Fruit fly (Drosophila melanogaster) whole organism, embryonic: ENCODE data around the gene cysu.

Source experiments
- Adf1 ChIP-seq: fragments of 200-800 bp; sonication (Bioruptor generic); IDR thresholded peaks from 2 replicates; pipeline ENCODE4 v1.3.6; 2022; ENCODE audit warnings: missing biosample characterization, missing genetic modification characterization
- Atf6 ChIP-seq: fragments of 200-800 bp; sonication (Bioruptor generic); IDR thresholded peaks from 2 replicates; pipeline ENCODE4 v1.3.6; 2022; ENCODE audit warnings: missing biosample characterization, missing genetic modification characterization
- CG1024 ChIP-seq: fragments of 200-800 bp; sonication (Bioruptor generic); IDR thresholded peaks from 2 replicates; pipeline ENCODE4 v1.3.6; 2022; ENCODE audit warnings: missing biosample characterization, missing genetic modification characterization
- CG10321 ChIP-seq: fragments of 200-800 bp; sonication (Bioruptor generic); IDR thresholded peaks from 2 replicates; pipeline ENCODE4 v1.3.6; 2022; ENCODE audit warnings: missing biosample characterization, missing genetic modification characterization
- CG10959 ChIP-seq: fragments of 200-800 bp; sonication (Bioruptor generic); IDR thresholded peaks from 2 replicates; pipeline ENCODE4 v1.3.6; 2022; ENCODE audit warnings: missing biosample characterization, missing genetic modification characterization
- CG11695 ChIP-seq: fragments of 200-800 bp; sonication (Bioruptor generic); IDR thresholded peaks from 3 replicates; pipeline ENCODE4 v1.3.6; 2022; ENCODE audit warnings: missing biosample characterization, missing genetic modification characterization
- CG11696 ChIP-seq: fragments of 200-800 bp; sonication (Bioruptor generic); IDR thresholded peaks from 2 replicates; pipeline ENCODE4 v1.3.6; 2022; ENCODE audit warnings: missing biosample characterization, missing genetic modification characterization
- CG12104 ChIP-seq: fragments of 200-800 bp; sonication (Bioruptor generic); optimal IDR thresholded peaks from 3 replicates; lab custom pipeline; 2016; ENCODE audit warnings: missing biosample characterization, missing genetic modification characterization
- CG12219 ChIP-seq: fragments of 200-800 bp; sonication (Bioruptor generic); optimal IDR thresholded peaks from 3 replicates; lab custom pipeline; 2018; ENCODE audit warnings: missing biosample characterization, mild to moderate bottlenecking, missing genetic modification characterization
- CG12744 ChIP-seq: fragments of 200-800 bp; sonication (Bioruptor generic); optimal IDR thresholded peaks from 2 replicates; lab custom pipeline; 2016; ENCODE audit warnings: missing biosample characterization, missing genetic modification characterization
- CG13775 ChIP-seq: fragments of 200-800 bp; sonication (Bioruptor generic); optimal IDR thresholded peaks from 3 replicates; lab custom pipeline; 2017; ENCODE audit warnings: missing biosample characterization, mild to moderate bottlenecking, missing genetic modification characterization
- CG13894 ChIP-seq: fragments of 200-800 bp; sonication (Bioruptor generic); optimal IDR thresholded peaks from 3 replicates; lab custom pipeline; 2018; ENCODE audit warnings: missing biosample characterization, mild to moderate bottlenecking, missing genetic modification characterization, moderate library complexity
- CG14050 ChIP-seq: fragments of 200-800 bp; sonication (Bioruptor generic); IDR thresholded peaks from 3 replicates; pipeline ENCODE4 v1.3.6; 2022; ENCODE audit warnings: missing biosample characterization, missing genetic modification characterization
- CG16779 ChIP-seq: fragments of 200-800 bp; sonication (Bioruptor generic); IDR thresholded peaks from 2 replicates; pipeline ENCODE4 v1.3.6; 2022; ENCODE audit warnings: missing biosample characterization, missing genetic modification characterization
- CG16815 ChIP-seq: fragments of 200-800 bp; sonication (Bioruptor generic); optimal IDR thresholded peaks from 3 replicates; lab custom pipeline; 2017; ENCODE audit warnings: missing biosample characterization, mild to moderate bottlenecking, missing genetic modification characterization
- CG17802 ChIP-seq: fragments of 200-800 bp; sonication (Bioruptor generic); optimal IDR thresholded peaks from 2 replicates; lab custom pipeline; 2018; ENCODE audit warnings: missing biosample characterization, mild to moderate bottlenecking, missing genetic modification characterization, moderate library complexity
- CG1832 ChIP-seq: fragments of 200-800 bp; sonication (Bioruptor generic); optimal IDR thresholded peaks from 2 replicates; lab custom pipeline; 2017; ENCODE audit warnings: missing biosample characterization, mild to moderate bottlenecking, missing genetic modification characterization, inconsistent platforms
- CG2199 ChIP-seq: fragments of 200-800 bp; sonication (Bioruptor generic); IDR thresholded peaks from 3 replicates; pipeline ENCODE4 v1.3.6; 2022; ENCODE audit warnings: missing biosample characterization, missing genetic modification characterization
- CG2678 ChIP-seq: fragments of 200-800 bp; sonication (Bioruptor generic); optimal IDR thresholded peaks from 3 replicates; lab custom pipeline; 2019; ENCODE audit warnings: missing biosample characterization, mild to moderate bottlenecking, missing genetic modification characterization, moderate library complexity
- CG3281 ChIP-seq: fragments of 200-800 bp; sonication (Bioruptor generic); optimal IDR thresholded peaks from 3 replicates; lab custom pipeline; 2017; ENCODE audit warnings: missing biosample characterization, mild to moderate bottlenecking, missing genetic modification characterization
- CG5245 ChIP-seq: fragments of 200-800 bp; sonication (Bioruptor generic); optimal IDR thresholded peaks from 3 replicates; lab custom pipeline; 2016; ENCODE audit warnings: missing biosample characterization, missing genetic modification characterization
- CG7786 ChIP-seq: fragments of 200-800 bp; sonication (Bioruptor generic); optimal IDR thresholded peaks from 2 replicates; lab custom pipeline; 2016; ENCODE audit warnings: missing biosample characterization, missing genetic modification characterization
- CG8281 ChIP-seq: fragments of 200-800 bp; sonication (Bioruptor generic); optimal IDR thresholded peaks from 2 replicates; lab custom pipeline; 2018; ENCODE audit warnings: missing biosample characterization, mild to moderate bottlenecking, missing genetic modification characterization, moderate library complexity
- D ChIP-seq, 2 experiments: fragments of 200-800 bp in 1 of 2; fragments of >200 bp in 1 of 2; sonication (Bioruptor generic) in 1 of 2; optimal IDR thresholded peaks; 2 replicates in 1 of 2; 3 replicates in 1 of 2; lab custom pipeline; 2017; ENCODE audit warnings: mild to moderate bottlenecking in 1 of 2, missing biosample characterization in 1 of 2, missing genetic modification characterization in 1 of 2, missing genetic modification reagents in 1 of 2
- Doc2 ChIP-seq: fragments of 200-800 bp; sonication (Bioruptor generic); IDR thresholded peaks from 2 replicates; pipeline ENCODE4 v1.3.6; 2022; ENCODE audit warnings: missing biosample characterization, missing genetic modification characterization
- Ets65A ChIP-seq: fragments of 200-800 bp; sonication (Bioruptor generic); peaks from one replicate; lab custom pipeline; 2016; ENCODE audit warnings: missing biosample characterization, missing genetic modification characterization
- HLH4C ChIP-seq: fragments of 200-800 bp; sonication (Bioruptor generic); IDR thresholded peaks from 3 replicates; pipeline ENCODE4 v1.3.6; 2022; ENCODE audit warnings: missing biosample characterization, missing genetic modification characterization; ENCODE audit not compliant: partially characterized antibody
- Hr3 ChIP-seq: fragments of 200-800 bp; sonication (Bioruptor generic); optimal IDR thresholded peaks from 3 replicates; lab custom pipeline; 2016; ENCODE audit warnings: missing biosample characterization, missing genetic modification characterization
- Hr39 ChIP-seq: fragments of >200 bp; optimal IDR thresholded peaks from 2 replicates; lab custom pipeline; 2017
- Hsf ChIP-seq: fragments of 200-800 bp; sonication (Bioruptor generic); optimal IDR thresholded peaks from 3 replicates; lab custom pipeline; 2016; ENCODE audit warnings: missing biosample characterization, missing genetic modification characterization
- Lpt ChIP-seq: fragments of >200 bp; optimal IDR thresholded peaks from 2 replicates; lab custom pipeline; 2018; ENCODE audit warnings: missing biosample characterization, missing genetic modification characterization
- Tbp ChIP-seq: fragments of >200 bp; optimal IDR thresholded peaks from 2 replicates; lab custom pipeline; 2018; ENCODE audit warnings: missing biosample characterization, missing genetic modification characterization
- Usf ChIP-seq: fragments of 200-800 bp; sonication (Bioruptor generic); optimal IDR thresholded peaks from 2 replicates; lab custom pipeline; 2017; ENCODE audit warnings: missing genotype, missing biosample characterization, missing genetic modification characterization
- crp ChIP-seq, 2 experiments: fragments of 200-800 bp; sonication (Bioruptor generic); optimal IDR thresholded peaks; 2 replicates in 1 of 2; 3 replicates in 1 of 2; lab custom pipeline; 2017; ENCODE audit warnings: missing biosample characterization in 2 of 2, missing genetic modification characterization in 2 of 2, mild to moderate bottlenecking in 1 of 2, moderate library complexity in 1 of 2
- disco-r ChIP-seq: fragments of 200-800 bp; sonication (Bioruptor generic); optimal IDR thresholded peaks from 2 replicates; lab custom pipeline; 2016; ENCODE audit warnings: missing biosample characterization, missing genetic modification characterization
- ewg ChIP-seq: fragments of 200-800 bp; sonication (Bioruptor generic); optimal IDR thresholded peaks from 3 replicates; lab custom pipeline; 2017; ENCODE audit warnings: mild to moderate bottlenecking, missing biosample characterization, missing genetic modification reagents, missing genetic modification characterization
- eyg ChIP-seq: fragments of 200-800 bp; sonication (Bioruptor generic); optimal IDR thresholded peaks from 3 replicates; lab custom pipeline; 2016; ENCODE audit warnings: missing biosample characterization, missing genetic modification characterization
- gfzf ChIP-seq: fragments of 200-800 bp; sonication (Bioruptor generic); optimal IDR thresholded peaks from 2 replicates; lab custom pipeline; 2016; ENCODE audit warnings: missing biosample characterization, mild to moderate bottlenecking, missing genetic modification characterization, moderate library complexity
- hth ChIP-seq: fragments of >200 bp; optimal IDR thresholded peaks from 2 replicates; lab custom pipeline; 2017; ENCODE audit warnings: inconsistent platforms
- lab ChIP-seq: fragments of 200-800 bp; sonication (Bioruptor generic); optimal IDR thresholded peaks from 3 replicates; lab custom pipeline; 2017; ENCODE audit warnings: missing biosample characterization, missing genetic modification characterization, mild to moderate bottlenecking, moderate library complexity, missing genetic modification reagents
- lilli ChIP-seq: fragments of 200-800 bp; sonication (Bioruptor generic); optimal IDR thresholded peaks from 3 replicates; lab custom pipeline; 2016; ENCODE audit warnings: missing biosample characterization, missing genetic modification characterization
- lov ChIP-seq, 2 experiments: fragments of 200-800 bp in 1 of 2; fragments of >200 bp in 1 of 2; sonication (Bioruptor generic) in 1 of 2; IDR thresholded peaks in 1 of 2; optimal IDR thresholded peaks in 1 of 2; 2 replicates in 1 of 2; 3 replicates in 1 of 2; pipeline versions ENCODE4 v1.3.6 to Lab custom; 2017 to 2022; ENCODE audit warnings: missing biosample characterization in 1 of 2, missing genetic modification characterization in 1 of 2
- pho ChIP-seq: fragments of 200-800 bp; sonication (Bioruptor generic); optimal IDR thresholded peaks from 2 replicates; lab custom pipeline; 2016; ENCODE audit warnings: missing biosample characterization, missing genetic modification characterization
- ro ChIP-seq: fragments of 200-800 bp; sonication (Bioruptor generic); IDR thresholded peaks from 2 replicates; pipeline ENCODE4 v1.3.6; 2022; ENCODE audit warnings: missing biosample characterization, missing genetic modification characterization
- sens ChIP-seq: fragments of 200-800 bp; sonication (Bioruptor generic); peaks from one replicate; lab custom pipeline; 2016; ENCODE audit warnings: missing biosample characterization, missing genetic modification characterization
- sisA ChIP-seq: fragments of 200-800 bp; sonication (Bioruptor generic); IDR thresholded peaks from 2 replicates; pipeline ENCODE4 v1.3.6; 2022; ENCODE audit warnings: missing biosample characterization, missing genetic modification characterization
- slbo ChIP-seq: fragments of 200-800 bp; sonication (Bioruptor generic); IDR thresholded peaks from 2 replicates; pipeline ENCODE4 v1.3.6; 2022; ENCODE audit warnings: missing biosample characterization, missing genetic modification characterization
- sna ChIP-seq: fragments of 200-800 bp; sonication (Bioruptor generic); IDR thresholded peaks from 2 replicates; pipeline ENCODE4 v1.3.6; 2022; ENCODE audit warnings: missing biosample characterization, missing genetic modification characterization; ENCODE audit not compliant: partially characterized antibody
- sqz ChIP-seq: fragments of 200-800 bp; sonication (Bioruptor generic); optimal IDR thresholded peaks from 3 replicates; lab custom pipeline; 2018; ENCODE audit warnings: missing biosample characterization, mild to moderate bottlenecking, missing genetic modification characterization
- tio ChIP-seq: fragments of 200-800 bp; sonication (Bioruptor generic); optimal IDR thresholded peaks from 2 replicates; lab custom pipeline; 2017; ENCODE audit warnings: missing biosample characterization, missing genetic modification characterization, inconsistent platforms
- usp ChIP-seq: fragments of >200 bp; optimal IDR thresholded peaks from 2 replicates; lab custom pipeline; 2017; ENCODE audit warnings: missing biosample characterization, missing genetic modification characterization
- yki ChIP-seq: fragments of >200 bp; optimal IDR thresholded peaks from 3 replicates; lab custom pipeline; 2018

Gene cysu

DNA sequence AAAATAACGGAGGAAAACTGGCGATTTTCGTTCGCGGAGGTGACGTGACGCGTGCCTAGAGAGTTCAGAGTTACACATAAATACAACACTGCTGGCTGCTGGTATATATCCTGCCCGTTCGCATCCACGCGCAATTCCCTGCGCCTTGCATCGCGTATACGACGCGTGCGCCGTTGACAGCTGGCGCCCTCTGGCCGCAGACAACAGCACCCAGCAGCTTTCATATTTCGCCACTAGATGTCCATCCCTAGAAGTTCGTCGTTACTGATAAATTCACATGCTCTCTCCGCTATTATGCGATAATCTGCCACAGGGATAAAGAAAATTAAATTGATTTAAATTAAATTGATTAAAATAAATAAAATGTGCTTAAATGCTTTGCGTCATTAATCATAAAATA is 23.1 kb upstream of the cysu start, which contains the start of gene Sur-8 (continued):
- TF ChIP-seq Lpt (GFP tag; lab: Kevin White, UChicago) = no peak
- TF ChIP-seq CG11696 = peak; percentile 44; the same call in 1 of the 2 replicates
- peak; percentile 92 for TF ChIP-seq Ets65A (GFP tag; lab: Kevin White, UChicago)
- peak; percentile 29; the same call in 1 of the 2 replicates for TF ChIP-seq CG10959
- no peak for TF ChIP-seq Usf (GFP tag; lab: Kevin White, UChicago)
- TF ChIP-seq CG17802 (tag; lab: Kevin White, UChicago) = no peak
- TF ChIP-seq CG2199 = no peak
- no peak for TF ChIP-seq Tbp (GFP tag; lab: Kevin White, UChicago)
- no peak for TF ChIP-seq ro (GFP tag; lab: Robert Waterston, UW)
- TF ChIP-seq lov (optimal IDR thresholded peaks at IDR 0.05; lab: Kevin White, UChicago) = no peak
- no peak for TF ChIP-seq lov (GFP tag; IDR thresholded peaks at IDR 0.05; lab: Robert Waterston, UW)
- TF ChIP-seq Adf1 (GFP tag; lab: Robert Waterston, UW) = peak; percentile 39
- TF ChIP-seq sna = no peak
- TF ChIP-seq usp (GFP tag; lab: Kevin White, UChicago) = no peak
- no peak for TF ChIP-seq crp (GFP tag; optimal IDR thresholded peaks at IDR 0.05; lab: Kevin White, UChicago)
- TF ChIP-seq Atf6 = peak; percentile 60
- peak; percentile 80 for TF ChIP-seq CG1024 (GFP tag; lab: Robert Waterston, UW)
- no peak for TF ChIP-seq CG12104 (GFP tag; lab: Kevin White, UChicago)
- TF ChIP-seq D (optimal IDR thresholded peaks at IDR 0.05; lab: Kevin White, UChicago) = no peak
- TF ChIP-seq D (GFP tag; optimal IDR thresholded peaks at IDR 0.05; lab: Kevin White, UChicago) = peak; percentile 45
- TF ChIP-seq CG12219 = peak; percentile 43
- no peak for TF ChIP-seq hth (lab: Kevin White, UChicago)
- TF ChIP-seq ewg (GFP tag; lab: Kevin White, UChicago) = peak; percentile 99
- no peak for TF ChIP-seq sqz (GFP tag; lab: Kevin White, UChicago)
- TF ChIP-seq CG13894 (tag; lab: Kevin White, UChicago) = peak; percentile 23
- TF ChIP-seq eyg (GFP tag; lab: Kevin White, UChicago) = no peak
- TF ChIP-seq CG2678 (tag; lab: Kevin White, UChicago) = peak; percentile 48
- peak; percentile 14 for TF ChIP-seq CG16815 (GFP tag; lab: Kevin White, UChicago)
- peak; percentile 63 for TF ChIP-seq Hr3 (GFP tag; lab: Kevin White, UChicago)
- peak; percentile 1 for TF ChIP-seq pho (GFP tag; lab: Kevin White, UChicago)
- TF ChIP-seq disco-r (GFP tag; lab: Kevin White, UChicago) = peak; percentile 17
- TF ChIP-seq yki (lab: Kevin White, UChicago) = no peak
- TF ChIP-seq CG16779 = peak; percentile 82
- TF ChIP-seq Hsf (GFP tag; lab: Kevin White, UChicago) = peak; percentile 77
- no peak for TF ChIP-seq Doc2 (GFP tag; lab: Robert Waterston, UW)
- TF ChIP-seq tio (GFP tag; lab: Kevin White, UChicago) = peak; percentile 17
- no peak for TF ChIP-seq CG7786
- TF ChIP-seq sens (GFP tag; lab: Kevin White, UChicago) = peak; percentile 91
- peak; percentile 79 for TF ChIP-seq CG5245 (GFP tag; lab: Kevin White, UChicago)
- peak; percentile 79 for TF ChIP-seq lab (GFP tag; lab: Kevin White, UChicago)
- peak; percentile 59 for TF ChIP-seq CG14050 (GFP tag; lab: Robert Waterston, UW)
- TF ChIP-seq HLH4C (GFP tag; lab: Robert Waterston, UW) = 0 out of 3 replicates have a peak, but pooled peaks have one; percentile 28
- peak; percentile 21 for TF ChIP-seq CG3281 (GFP tag; lab: Kevin White, UChicago)
- no peak for TF ChIP-seq gfzf (GFP tag; lab: Kevin White, UChicago)
- TF ChIP-seq Hr39 (lab: Kevin White, UChicago) = no peak
- no peak for TF ChIP-seq CG8281 (tag; lab: Kevin White, UChicago)
- peak; percentile 45 for TF ChIP-seq CG12744
- peak; percentile 87 for TF ChIP-seq slbo
- peak; percentile 76 for TF ChIP-seq sisA (GFP tag; lab: Robert Waterston, UW)
- no peak for TF ChIP-seq CG11695 (GFP tag; lab: Robert Waterston, UW)
- peak; percentile 30 for TF ChIP-seq CG13775 (GFP tag; lab: Kevin White, UChicago)
- no peak for TF ChIP-seq CG10321 (GFP tag; lab: Robert Waterston, UW)
- TF ChIP-seq CG1832 (GFP tag; lab: Kevin White, UChicago) = no peak
- peak; percentile 65 for TF ChIP-seq lilli
